Fruit fly (Drosophila melanogaster) ovary, adult (tissue): ENCODE data around the gene RapGAP1.

Experiments used
- CG17801 ChIP-seq: fragments of 200-800 bp; optimal IDR thresholded peaks from 2 replicates; lab custom pipeline; 2019; ENCODE audit warnings: missing biosample characterization, mild to moderate bottlenecking, missing genetic modification characterization, moderate library complexity; ENCODE audit not compliant: partially characterized antibody

RapGAP1 gene

dm6 chr2L:7562542-7562941 is 16.2 kb downstream of the RapGAP1 start:
- TF ChIP-seq CG17801 = no peak

DNA sequence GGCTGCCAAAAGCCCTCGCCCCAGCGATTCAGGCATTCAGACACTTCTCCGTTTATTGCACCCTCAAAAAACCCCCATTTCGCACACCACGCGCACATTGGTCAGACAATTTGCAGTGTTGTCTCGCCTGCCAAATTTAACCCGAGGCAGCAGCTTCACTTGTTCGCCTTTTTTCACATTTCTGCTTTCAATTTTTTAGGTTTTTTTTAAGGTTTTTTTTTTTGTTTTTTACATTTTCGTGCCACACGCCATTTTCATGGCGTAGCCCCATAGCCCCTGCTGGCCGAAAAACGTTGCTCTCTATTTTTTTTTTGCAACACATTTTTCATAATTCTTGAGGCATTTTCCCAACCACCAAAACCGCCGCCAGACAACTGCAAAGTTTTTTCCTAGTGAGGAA is 19.2 kb downstream of the RapGAP1 start:
- no peak for TF ChIP-seq CG17801

DNA sequence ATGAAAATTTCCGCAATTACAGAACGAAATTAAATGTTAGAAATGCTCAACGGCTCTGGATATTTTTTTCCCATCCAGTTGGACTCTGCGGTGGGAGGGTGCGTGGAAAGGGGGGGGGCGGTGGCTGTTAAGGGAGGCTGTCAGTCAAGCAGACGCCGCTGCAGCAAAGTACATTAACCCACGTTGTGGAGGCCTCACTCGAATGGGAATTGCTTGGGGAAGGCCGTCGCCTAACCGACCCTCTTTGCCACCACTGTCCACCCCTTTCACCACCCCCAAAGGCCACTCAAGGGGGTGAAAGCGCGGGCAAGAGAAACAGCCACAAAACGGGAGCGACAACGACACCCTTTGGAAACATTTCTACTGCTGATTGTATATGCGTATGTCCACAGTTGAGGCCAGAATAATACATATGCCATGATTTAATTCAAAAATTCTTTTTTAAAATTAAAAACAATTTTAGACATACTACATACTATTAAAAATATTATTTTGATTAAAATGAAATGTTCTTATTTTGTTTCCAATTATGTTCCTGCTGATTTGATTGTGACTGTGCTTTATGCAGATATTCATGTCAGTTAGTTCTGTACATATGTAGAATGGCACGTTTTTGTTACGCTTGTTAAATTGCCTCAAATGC is 31.8 kb downstream of the RapGAP1 start:
- no peak for TF ChIP-seq CG17801

DNA sequence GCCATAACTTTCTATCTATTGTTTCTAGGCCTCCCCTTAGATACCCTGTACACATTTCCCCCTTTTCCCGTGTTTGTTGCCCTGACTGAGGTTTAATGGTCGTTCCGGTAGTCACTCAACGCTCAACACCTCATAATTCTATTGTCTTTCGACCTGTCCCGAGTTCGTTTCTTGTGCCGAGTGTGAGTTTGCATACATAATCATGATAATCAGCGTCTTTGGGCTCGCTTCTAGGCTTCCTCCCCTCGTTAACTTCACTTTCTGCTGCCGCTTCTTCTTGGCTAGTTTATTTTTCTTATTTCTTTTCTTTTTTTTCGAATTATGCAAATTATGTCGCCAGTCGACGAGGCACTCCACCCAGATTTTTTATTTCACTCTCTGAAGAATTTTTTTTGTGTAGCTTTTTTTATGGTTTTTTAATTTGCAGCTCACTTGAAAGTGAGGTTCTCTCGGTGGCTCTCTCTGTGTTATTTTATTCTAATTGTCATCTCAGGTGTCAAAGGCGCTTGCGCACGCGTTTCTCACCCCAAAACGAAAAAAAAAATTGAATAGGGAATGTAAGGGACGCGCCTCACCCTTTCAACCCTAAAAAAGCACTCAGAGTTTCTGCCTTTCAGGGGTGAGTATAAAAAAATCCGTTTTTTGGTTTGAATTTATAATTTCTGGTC is 33.0 kb downstream of the RapGAP1 start:
- no peak for TF ChIP-seq CG17801

dm6 chr2L:7544267-7544670 is 34.5 kb downstream of the RapGAP1 start:
- peak; percentile 15 for TF ChIP-seq CG17801

DNA sequence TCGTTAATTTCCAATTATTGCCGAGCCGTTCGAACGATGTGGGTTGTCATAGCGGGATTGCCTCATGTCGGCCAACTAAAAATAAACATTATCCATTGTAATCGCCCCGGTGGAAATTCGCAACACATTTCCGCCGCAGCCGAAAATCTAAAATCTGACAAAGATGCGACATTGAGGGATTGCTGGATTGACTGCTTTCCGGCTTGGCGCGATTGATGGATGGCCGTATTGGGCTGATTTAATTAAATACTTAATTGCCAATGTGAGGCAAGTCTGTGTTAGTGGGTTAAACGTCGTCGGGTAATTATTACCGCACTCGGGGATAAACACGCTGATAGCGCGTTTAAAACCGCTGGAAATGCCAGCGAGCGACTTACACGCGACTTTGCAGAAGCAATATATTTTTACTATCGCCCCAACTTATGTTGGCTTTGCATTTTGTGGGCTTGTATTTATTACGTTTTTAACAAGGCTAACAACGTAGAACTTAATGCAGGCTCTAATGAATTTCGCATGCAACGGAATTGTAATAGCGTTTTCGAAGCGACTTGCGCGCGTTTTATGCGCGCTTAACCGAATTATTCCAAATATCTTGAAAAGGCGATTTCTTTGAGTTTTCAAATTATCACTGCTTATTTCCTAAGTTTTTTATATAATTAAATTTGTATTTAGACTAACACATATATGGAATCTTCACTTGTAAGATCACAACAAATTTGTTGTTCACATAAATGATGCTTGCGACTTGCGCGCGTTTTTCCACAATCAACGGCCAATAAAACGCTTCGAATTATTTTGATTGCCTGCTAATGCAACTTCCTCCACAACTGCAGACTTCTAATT is 36.6 kb downstream of the RapGAP1 start:
- TF ChIP-seq CG17801 = no peak

DNA sequence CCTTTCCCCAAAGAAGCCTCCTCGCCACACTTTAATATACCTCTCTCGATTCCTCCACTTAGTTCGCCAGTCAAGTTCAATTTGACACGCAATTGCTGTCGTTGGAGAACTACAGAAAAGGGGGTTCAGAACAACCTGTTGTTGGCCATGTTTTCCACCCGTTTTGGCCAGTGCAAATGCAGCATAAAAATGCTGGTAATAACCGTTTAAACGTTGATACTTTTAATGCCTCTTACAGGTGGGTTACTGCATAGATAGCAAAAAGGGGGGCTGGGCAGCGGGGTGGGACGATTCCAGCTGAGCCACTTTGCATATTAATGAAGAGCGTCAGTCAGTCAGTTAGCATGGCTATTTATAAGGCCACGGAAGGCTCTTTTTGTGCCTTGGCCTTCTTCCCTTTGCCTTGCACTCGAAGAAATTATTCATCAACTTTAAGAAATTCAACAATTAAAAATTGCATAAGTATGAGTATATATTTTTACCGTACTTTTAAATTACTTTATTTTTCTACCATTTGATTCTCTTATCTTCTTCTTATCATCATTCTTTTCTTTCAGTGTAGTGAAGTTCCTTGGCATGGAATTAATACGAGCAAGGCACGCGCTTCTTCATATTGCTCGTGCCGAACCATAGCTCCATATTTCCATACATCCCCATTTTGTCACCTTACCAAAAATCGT is 37.6 kb downstream of the RapGAP1 start:
- no peak for TF ChIP-seq CG17801

dm6 chr2L:7536332-7536731 is 42.4 kb downstream of the RapGAP1 start:
- TF ChIP-seq CG17801 = no peak

dm6 chr2L:7534917-7535316 is 43.9 kb downstream of the RapGAP1 start:
- peak; percentile 76 for TF ChIP-seq CG17801

DNA sequence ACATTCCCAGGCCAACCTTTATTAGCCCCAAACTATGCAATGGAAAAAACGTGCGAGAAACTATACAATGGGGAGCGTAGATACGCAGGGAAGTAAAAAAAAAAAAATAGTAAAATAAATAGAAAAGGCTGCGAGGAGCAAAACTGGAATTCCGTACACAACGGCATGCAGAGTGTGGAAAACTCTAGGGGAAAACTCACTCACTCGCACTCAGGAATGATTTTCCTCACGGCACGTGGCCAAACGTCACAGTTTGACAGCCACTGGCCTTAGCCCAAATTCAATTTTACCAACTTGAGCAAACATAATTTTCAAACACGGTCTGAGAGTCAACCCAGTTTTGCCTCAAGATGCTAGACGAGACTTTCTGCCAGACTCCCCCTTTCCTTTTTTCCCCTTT is 44.8 kb downstream of the RapGAP1 start:
- no peak for TF ChIP-seq CG17801

dm6 chr2L:7532644-7533324 is 46.0 kb downstream of the RapGAP1 start:
- no peak for TF ChIP-seq CG17801

- peak; percentile 94 for TF ChIP-seq CG17801
Measured at dm6 chr2L:7530437-7531091, 48.2 kb downstream of the RapGAP1 start.

DNA sequence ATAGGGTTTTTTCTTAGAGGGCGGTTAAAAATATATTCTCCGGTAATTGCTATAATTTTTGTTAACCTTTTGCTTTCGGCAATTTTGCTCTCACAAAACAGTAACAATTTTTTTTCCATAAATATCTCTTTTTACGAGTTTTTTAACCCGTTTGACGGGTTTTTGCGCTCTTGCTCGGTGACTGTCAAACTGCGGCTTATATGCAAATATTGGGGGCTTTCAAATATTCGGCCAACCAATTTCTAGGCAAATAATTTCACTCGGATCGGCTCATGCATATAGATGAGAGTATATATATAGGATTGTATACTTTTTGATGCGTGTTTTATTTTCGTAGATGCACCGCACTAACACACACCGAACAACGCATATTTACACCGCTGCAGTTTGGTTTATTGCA is 48.8 kb downstream of the RapGAP1 start:
- TF ChIP-seq CG17801 = no peak

- no peak for TF ChIP-seq CG17801
Measured at dm6 chr2L:7529182-7529581, 49.6 kb downstream of the RapGAP1 start.

DNA sequence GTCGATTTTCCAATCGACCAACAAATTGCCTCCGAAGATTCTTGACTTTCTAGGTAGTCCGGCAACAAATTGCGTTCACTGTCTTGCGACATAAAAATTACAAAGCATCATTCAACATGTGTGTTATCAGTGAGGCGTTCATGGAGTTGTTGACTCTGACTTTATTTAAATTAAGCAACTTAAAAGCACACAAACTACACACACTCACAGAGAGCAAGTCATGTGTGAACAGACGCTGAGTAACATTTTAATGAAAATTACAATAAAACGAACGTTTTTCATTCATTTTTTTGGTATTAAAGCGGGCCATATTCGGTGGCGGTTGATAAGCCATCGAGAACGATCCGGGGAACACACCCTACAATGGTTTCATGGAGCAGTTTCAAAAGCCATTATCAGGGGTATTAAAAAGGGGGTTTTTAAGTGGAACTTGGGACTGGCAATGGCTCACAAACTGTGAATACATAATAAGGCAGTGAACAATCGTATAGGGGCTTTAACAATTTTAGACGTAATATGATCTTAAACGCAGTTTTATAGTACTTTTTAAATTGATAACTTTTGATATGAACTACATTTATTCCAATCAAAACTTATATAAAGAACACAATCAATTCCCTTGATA is 50.5 kb downstream of the RapGAP1 start:
- no peak for TF ChIP-seq CG17801
